Worm (Caenorhabditis elegans) whole organism, L1 larva: Measurements from ENCODE around the gene hlh-11.

Experiments
- C34B4.2 ChIP-seq: sonication (generic microtip); optimal IDR thresholded peaks from 2 replicates; lab custom pipeline; 2017; ENCODE audit warnings: mild to moderate bottlenecking, missing genetic modification characterization, missing compliant biosample characterization
- F16B12.6 ChIP-seq: fragments of 150-350 bp; optimal IDR thresholded peaks from 2 replicates; lab custom pipeline; 2014; ENCODE audit warnings: missing biosample characterization, missing genetic modification characterization
- dsc-1 ChIP-seq: sonication (generic microtip); optimal IDR thresholded peaks from 2 replicates; lab custom pipeline; 2016; ENCODE audit warnings: mild to moderate bottlenecking, missing genetic modification characterization, missing compliant biosample characterization
- efl-1 ChIP-seq, 4 experiments: fragments of 150-350 bp; optimal IDR thresholded peaks in 3 of 4; peaks in 1 of 4; 1 replicate in 1 of 4; 2 replicates in 3 of 4; lab custom pipeline; 2014; ENCODE audit warnings: missing biosample characterization in 2 of 4, missing genetic modification characterization in 2 of 4, missing genetic modification reagents in 2 of 4
- fkh-4 ChIP-seq: sonication (generic microtip); optimal IDR thresholded peaks from 2 replicates; lab custom pipeline; 2016; ENCODE audit warnings: missing compliant biosample characterization, missing genetic modification characterization, borderline replicate concordance
- fkh-8 ChIP-seq: sonication (generic microtip); optimal IDR thresholded peaks from 2 replicates; lab custom pipeline; 2016; ENCODE audit warnings: mild to moderate bottlenecking, missing genetic modification characterization, missing compliant biosample characterization
- jun-1 ChIP-seq: fragments of 150-350 bp; optimal IDR thresholded peaks from 2 replicates; lab custom pipeline; 2014; ENCODE audit warnings: missing biosample characterization, missing genetic modification reagents, missing genetic modification characterization
- nhr-20 ChIP-seq: sonication (generic microtip); optimal IDR thresholded peaks from 2 replicates; lab custom pipeline; 2016; ENCODE audit warnings: mild to moderate bottlenecking, missing genetic modification characterization, missing compliant biosample characterization
- nhr-237 ChIP-seq: fragments of 150-350 bp; optimal IDR thresholded peaks from 2 replicates; lab custom pipeline; 2014; ENCODE audit warnings: missing biosample characterization, missing genetic modification characterization
- nhr-47 ChIP-seq: sonication (generic microtip); optimal IDR thresholded peaks from 2 replicates; lab custom pipeline; 2016; ENCODE audit warnings: mild to moderate bottlenecking, missing genetic modification characterization, moderate library complexity, missing compliant biosample characterization
- nhr-71 ChIP-seq: sonication (generic microtip); optimal IDR thresholded peaks from 2 replicates; lab custom pipeline; 2016; ENCODE audit warnings: mild to moderate bottlenecking, missing genetic modification characterization, moderate library complexity, missing compliant biosample characterization
- nhr-76 ChIP-seq: sonication (generic microtip); optimal IDR thresholded peaks from 2 replicates; lab custom pipeline; 2017; ENCODE audit warnings: missing biosample characterization, missing genetic modification characterization
- pax-3 ChIP-seq: fragments of 200-800 bp; sonication (Bioruptor generic); optimal IDR thresholded peaks from 2 replicates; lab custom pipeline; 2018; ENCODE audit warnings: mild to moderate bottlenecking, missing genetic modification characterization, moderate library complexity, missing compliant biosample characterization
- snpc-4 ChIP-seq: fragments of 150-350 bp; optimal IDR thresholded peaks from 2 replicates; lab custom pipeline; 2014; ENCODE audit warnings: missing biosample characterization, missing genetic modification characterization
- sptf-1 ChIP-seq: fragments of 150-350 bp; optimal IDR thresholded peaks from 2 replicates; lab custom pipeline; 2014; ENCODE audit warnings: missing biosample characterization, missing genetic modification characterization
- unc-86 ChIP-seq: sonication (generic microtip); optimal IDR thresholded peaks from 2 replicates; lab custom pipeline; 2016; ENCODE audit warnings: missing genetic modification characterization, missing compliant biosample characterization
- vab-15 ChIP-seq: sonication (generic microtip); optimal IDR thresholded peaks from 2 replicates; lab custom pipeline; 2017; ENCODE audit warnings: missing genotype, mild to moderate bottlenecking, missing genetic modification characterization, missing compliant biosample characterization

The hlh-11 gene

DNA sequence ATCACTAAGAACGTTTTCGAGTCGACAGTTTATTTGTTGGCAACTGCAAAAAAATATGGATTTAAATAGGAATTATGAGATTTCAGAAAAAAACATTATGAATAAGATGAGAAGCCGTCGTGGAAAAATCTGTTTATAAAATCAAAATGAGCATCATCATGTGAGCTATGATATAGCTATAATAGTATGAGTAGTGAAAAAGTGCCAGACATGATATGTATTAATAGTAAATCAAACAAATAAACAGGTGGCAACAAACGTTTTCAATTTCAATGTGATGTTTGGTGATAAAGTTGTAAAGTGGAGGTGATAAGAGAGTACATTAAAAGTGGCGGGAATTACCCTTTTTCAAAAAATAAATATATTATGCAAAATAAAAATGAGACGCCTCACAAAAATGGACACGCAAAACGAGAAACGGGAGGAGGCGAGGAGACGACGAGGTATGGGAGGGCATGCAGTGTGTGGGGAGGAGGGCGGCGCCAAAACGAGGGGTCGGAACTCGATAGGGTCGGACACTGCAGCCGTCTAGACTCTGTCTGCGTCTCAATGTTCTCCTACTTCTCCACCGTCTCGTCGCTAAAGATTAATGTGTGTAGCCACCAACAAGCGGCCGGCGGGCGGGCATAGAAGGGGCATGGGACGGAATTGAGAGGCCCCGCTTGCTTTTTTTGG is 48.2 kb downstream of the hlh-11 start, which contains the start of gene C07A9.9 (continued):
- TF ChIP-seq F16B12.6 (tag; lab: Kevin White, UChicago) (peak; percentile 23), efl-1 (optimal IDR thresholded peaks at IDR 0.05; lab: Kevin White, UChicago) (peak; percentile 44 to 61), efl-1 (GFP tag; optimal IDR thresholded peaks at IDR 0.05 in 1 of 2; lab: Kevin White, UChicago) (peak; percentile 24 to 93), sptf-1 (tag; lab: Kevin White, UChicago) (no peak), C34B4.2 (tag; lab: Kevin White, UChicago) (no peak), vab-15 (no peak), jun-1 (tag; lab: Kevin White, UChicago) (peak; percentile 64), pax-3 (tag; lab: Kevin White, UChicago) (no peak), nhr-20 (tag; lab: Kevin White, UChicago) (peak; percentile 79), unc-86 (tag; lab: Kevin White, UChicago) (peak; percentile 75), nhr-76 (tag; lab: Kevin White, UChicago) (no peak)
- TF ChIP-seq, all 84 proteins: peak for 42

DNA sequence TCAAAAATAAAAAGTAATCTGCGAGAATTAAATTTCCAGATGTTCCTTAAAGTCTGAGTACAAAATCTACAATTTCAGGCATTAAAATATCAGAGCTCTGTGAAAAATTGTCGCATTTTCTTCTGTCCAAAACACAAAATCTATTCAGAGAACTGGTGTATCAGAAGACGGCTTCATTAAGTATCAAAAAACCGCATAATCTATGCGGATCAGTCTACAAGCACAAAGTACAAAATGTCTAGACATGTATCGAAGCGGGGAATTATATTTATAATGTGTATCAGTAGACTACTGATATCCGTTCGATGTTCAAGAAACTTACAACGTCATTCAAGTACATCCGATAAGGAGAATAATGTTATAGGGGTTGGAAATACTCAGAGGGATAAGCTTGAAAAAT is 50.0 kb downstream of the hlh-11 start:
- TF ChIP-seq fkh-8 (tag; lab: Kevin White, UChicago) (peak; percentile 59), nhr-71 (peak; percentile 71), fkh-4 (tag; lab: Kevin White, UChicago) (no peak), nhr-237 (tag; lab: Kevin White, UChicago) (no peak), snpc-4 (tag; lab: Kevin White, UChicago) (no peak), F16B12.6 (tag; lab: Kevin White, UChicago) (no peak), dsc-1 (tag; lab: Kevin White, UChicago) (peak; percentile 70), nhr-47 (tag; lab: Kevin White, UChicago) (peak; percentile 44)
